Worm (Caenorhabditis elegans) whole organism, early embryonic: ENCODE data around the gene klf-3.

Experiments used
- B0310.2 ChIP-seq: sonication (generic microtip); optimal IDR thresholded peaks from 2 replicates; lab custom pipeline; 2016; ENCODE audit warnings: mild to moderate bottlenecking, missing genetic modification characterization, missing compliant biosample characterization
- F13C5.2 ChIP-seq: sonication (generic microtip); optimal IDR thresholded peaks from 2 replicates; lab custom pipeline; 2017; ENCODE audit warnings: mild to moderate bottlenecking, missing genetic modification characterization, inconsistent platforms, missing compliant biosample characterization
- aly-1 ChIP-seq: sonication (generic microtip); optimal IDR thresholded peaks from 2 replicates; lab custom pipeline; 2016; ENCODE audit warnings: missing genetic modification characterization, missing compliant biosample characterization
- ama-1 ChIP-seq: fragments of 150-350 bp; optimal IDR thresholded peaks from 2 replicates; lab custom pipeline; 2014
- ceh-13 ChIP-seq: fragments of 200-800 bp; sonication (Bioruptor generic); optimal IDR thresholded peaks from 2 replicates; lab custom pipeline; 2018; ENCODE audit warnings: mild to moderate bottlenecking, missing genetic modification characterization, missing compliant biosample characterization
- ceh-36 ChIP-seq: sonication (generic microtip); optimal IDR thresholded peaks from 2 replicates; lab custom pipeline; 2016; ENCODE audit warnings: missing genetic modification characterization, inconsistent platforms, missing compliant biosample characterization
- ets-7 ChIP-seq: sonication (generic microtip); optimal IDR thresholded peaks from 2 replicates; lab custom pipeline; 2016; ENCODE audit warnings: missing genotype, missing genetic modification characterization, missing compliant biosample characterization
- flt-1 ChIP-seq: fragments of 200-800 bp; sonication (Bioruptor generic); IDR thresholded peaks from 2 replicates; pipeline ENCODE4 v1.3.6; 2022; ENCODE audit warnings: missing genetic modification characterization, missing compliant biosample characterization
- hmbx-1 ChIP-seq: sonication (generic microtip); optimal IDR thresholded peaks from 2 replicates; lab custom pipeline; 2016; ENCODE audit warnings: mild to moderate bottlenecking, missing genetic modification characterization, missing compliant biosample characterization
- hmg-4 ChIP-seq: fragments of 200-800 bp; sonication (Bioruptor generic); optimal IDR thresholded peaks from 2 replicates; lab custom pipeline; 2018; ENCODE audit warnings: mild to moderate bottlenecking, missing genetic modification characterization, missing compliant biosample characterization
- hnd-1 ChIP-seq: sonication (generic microtip); optimal IDR thresholded peaks from 2 replicates; lab custom pipeline; 2016; ENCODE audit warnings: missing genetic modification characterization, missing compliant biosample characterization
- pes-1 ChIP-seq: fragments of 200-800 bp; sonication (Bioruptor generic); IDR thresholded peaks from 2 replicates; pipeline ENCODE4 v1.3.6; 2022; ENCODE audit warnings: missing genetic modification reagents, missing genetic modification characterization, missing compliant biosample characterization
- scrt-1 ChIP-seq: fragments of 200-800 bp; sonication (Bioruptor generic); IDR thresholded peaks from 2 replicates; pipeline ENCODE4 v1.3.6; 2022; ENCODE audit warnings: missing genetic modification characterization, missing compliant biosample characterization
- sea-1 ChIP-seq: fragments of 200-800 bp; sonication (Bioruptor generic); conservative IDR thresholded peaks from 2 replicates; pipeline ENCODE4 v1.3.6; 2022; ENCODE audit warnings: missing genetic modification characterization, missing compliant biosample characterization
- tbx-11 ChIP-seq: fragments of 200-800 bp; sonication (Bioruptor generic); IDR thresholded peaks from 2 replicates; pipeline ENCODE4 v1.3.6; 2022; ENCODE audit warnings: missing genetic modification characterization, missing compliant biosample characterization
- tbx-37 ChIP-seq: fragments of 200-800 bp; sonication (Bioruptor generic); conservative IDR thresholded peaks from 2 replicates; pipeline ENCODE4 v1.3.6; 2022; ENCODE audit warnings: missing genetic modification reagents, missing genetic modification characterization, missing compliant biosample characterization
- tra-4 ChIP-seq: sonication (generic microtip); optimal IDR thresholded peaks from 2 replicates; lab custom pipeline; 2017; ENCODE audit warnings: missing genetic modification characterization, missing compliant biosample characterization

The klf-3 gene

ce11 chrII:6651719-6652118 is 35.0 kb downstream of the klf-3 start, which contains the start of gene sra-26:
Gene sra-26, minus strand, starts transcription at chrII:6651819.
- TF ChIP-seq ets-7 (tag; lab: Kevin White, UChicago) = no peak
- TF ChIP-seq flt-1 (GFP tag; lab: Robert Waterston, UW) = no peak
- no peak for TF ChIP-seq hnd-1 (tag; lab: Kevin White, UChicago)
- no peak for TF ChIP-seq ceh-36 (tag; lab: Kevin White, UChicago)
- no peak for TF ChIP-seq tra-4 (tag; lab: Kevin White, UChicago)
- TF ChIP-seq hmg-4 = no peak
- TF ChIP-seq pes-1 = no peak
- no peak for TF ChIP-seq hmbx-1 (tag; lab: Kevin White, UChicago)
- TF ChIP-seq F13C5.2 = no peak
- TF ChIP-seq B0310.2 (tag; lab: Kevin White, UChicago) = no peak
- TF ChIP-seq tbx-11 = no peak
- TF ChIP-seq scrt-1 (GFP tag; lab: Robert Waterston, UW) = no peak
- TF ChIP-seq sea-1 (GFP tag; lab: Robert Waterston, UW) = no peak
- no peak for TF ChIP-seq tbx-37 (GFP tag; lab: Robert Waterston, UW)
- no peak for TF ChIP-seq ama-1 (lab: Kevin White, UChicago)
- TF ChIP-seq aly-1 (tag; lab: Kevin White, UChicago) = no peak

- no peak for TF ChIP-seq ceh-36 (tag; lab: Kevin White, UChicago)
- no peak for TF ChIP-seq sea-1 (GFP tag; lab: Robert Waterston, UW)
- TF ChIP-seq flt-1 (GFP tag; lab: Robert Waterston, UW) = no peak
- TF ChIP-seq scrt-1 (GFP tag; lab: Robert Waterston, UW) = no peak
- TF ChIP-seq F13C5.2 = no peak
- no peak for TF ChIP-seq pes-1
- no peak for TF ChIP-seq tbx-37 (GFP tag; lab: Robert Waterston, UW)
- TF ChIP-seq tra-4 (tag; lab: Kevin White, UChicago) = no peak
- TF ChIP-seq ceh-13 (GFP tag; lab: Kevin White, UChicago) = no peak
These were observed 37.6 kb downstream of the klf-3 start, which contains the start of gene T19D12.9 for ce11 chrII:6654284-6654683. Gene T19D12.9, minus strand, starts transcription at chrII:6654384.

- no peak for TF ChIP-seq ets-7 (tag; lab: Kevin White, UChicago)
These were observed 42.1 kb downstream of the klf-3 start, which contains the start of gene T19D12.10 for ce11 chrII:6658766-6659165. Gene T19D12.10, minus strand, starts transcription at chrII:6658866.

ce11 chrII:6661211-6661610 is 44.5 kb downstream of the klf-3 start, which contains the start of gene T19D12.2:
Gene T19D12.2, plus strand, starts transcription at chrII:6661335.
- no peak for TF ChIP-seq aly-1 (tag; lab: Kevin White, UChicago)
- TF ChIP-seq hmbx-1 (tag; lab: Kevin White, UChicago) = no peak
- no peak for TF ChIP-seq ama-1 (lab: Kevin White, UChicago)
- no peak for TF ChIP-seq flt-1 (GFP tag; lab: Robert Waterston, UW)
- no peak for TF ChIP-seq scrt-1 (GFP tag; lab: Robert Waterston, UW)
- TF ChIP-seq tbx-37 (GFP tag; lab: Robert Waterston, UW) = no peak
- TF ChIP-seq F13C5.2 = no peak
- no peak for TF ChIP-seq hnd-1 (tag; lab: Kevin White, UChicago)
- TF ChIP-seq tbx-11 = no peak
- no peak for TF ChIP-seq ets-7 (tag; lab: Kevin White, UChicago)
- TF ChIP-seq sea-1 (GFP tag; lab: Robert Waterston, UW) = no peak
- no peak for TF ChIP-seq hmg-4
- TF ChIP-seq ceh-13 (GFP tag; lab: Kevin White, UChicago) = no peak

ce11 chrII:6663799-6664198 is 47.1 kb downstream of the klf-3 start:
- TF ChIP-seq B0310.2 (tag; lab: Kevin White, UChicago) (no peak), hmbx-1 (tag; lab: Kevin White, UChicago) (no peak), ama-1 (lab: Kevin White, UChicago) (no peak), aly-1 (tag; lab: Kevin White, UChicago) (no peak)

- TF ChIP-seq ets-7 (tag; lab: Kevin White, UChicago) (no peak), ama-1 (lab: Kevin White, UChicago) (no peak), ceh-13 (GFP tag; lab: Kevin White, UChicago) (no peak), tbx-11 (no peak), ceh-36 (tag; lab: Kevin White, UChicago) (no peak), F13C5.2 (no peak), hmbx-1 (tag; lab: Kevin White, UChicago) (no peak), hnd-1 (tag; lab: Kevin White, UChicago) (no peak), flt-1 (GFP tag; lab: Robert Waterston, UW) (no peak), tbx-37 (GFP tag; lab: Robert Waterston, UW) (no peak), pes-1 (no peak), tra-4 (tag; lab: Kevin White, UChicago) (no peak), aly-1 (tag; lab: Kevin White, UChicago) (no peak), hmg-4 (no peak), sea-1 (GFP tag; lab: Robert Waterston, UW) (no peak), scrt-1 (GFP tag; lab: Robert Waterston, UW) (no peak), B0310.2 (tag; lab: Kevin White, UChicago) (no peak)
These were observed 49.2 kb downstream of the klf-3 start for ce11 chrII:6665908-6666307.

ce11 chrII:6666598-6666997 is 49.9 kb downstream of the klf-3 start, which contains the start of gene T19D12.1:
Gene T19D12.1, plus strand, starts transcription at chrII:6666898.
- no peak for TF ChIP-seq scrt-1 (GFP tag; lab: Robert Waterston, UW)
- no peak for TF ChIP-seq sea-1 (GFP tag; lab: Robert Waterston, UW)

- no peak for TF ChIP-seq tra-4 (tag; lab: Kevin White, UChicago)
- TF ChIP-seq scrt-1 (GFP tag; lab: Robert Waterston, UW) = no peak
- no peak for TF ChIP-seq tbx-11
- TF ChIP-seq ama-1 (lab: Kevin White, UChicago) = no peak
- TF ChIP-seq tbx-37 (GFP tag; lab: Robert Waterston, UW) = no peak
- TF ChIP-seq hnd-1 (tag; lab: Kevin White, UChicago) = no peak
- TF ChIP-seq hmbx-1 (tag; lab: Kevin White, UChicago) = no peak
- TF ChIP-seq ceh-13 (GFP tag; lab: Kevin White, UChicago) = no peak
- TF ChIP-seq aly-1 (tag; lab: Kevin White, UChicago) = no peak
- TF ChIP-seq flt-1 (GFP tag; lab: Robert Waterston, UW) = no peak
- TF ChIP-seq sea-1 (GFP tag; lab: Robert Waterston, UW) = no peak
- TF ChIP-seq ets-7 (tag; lab: Kevin White, UChicago) = no peak
- TF ChIP-seq hmg-4 = no peak
- TF ChIP-seq F13C5.2 = no peak
- no peak for TF ChIP-seq pes-1
- TF ChIP-seq ceh-36 (tag; lab: Kevin White, UChicago) = no peak
- TF ChIP-seq B0310.2 (tag; lab: Kevin White, UChicago) = no peak
These were observed 50.9 kb downstream of the klf-3 start for ce11 chrII:6667534-6667933.
